Worm (Caenorhabditis elegans): Measurements from ENCODE around the gene W06G6.17.

The W06G6.17 gene

DNA sequence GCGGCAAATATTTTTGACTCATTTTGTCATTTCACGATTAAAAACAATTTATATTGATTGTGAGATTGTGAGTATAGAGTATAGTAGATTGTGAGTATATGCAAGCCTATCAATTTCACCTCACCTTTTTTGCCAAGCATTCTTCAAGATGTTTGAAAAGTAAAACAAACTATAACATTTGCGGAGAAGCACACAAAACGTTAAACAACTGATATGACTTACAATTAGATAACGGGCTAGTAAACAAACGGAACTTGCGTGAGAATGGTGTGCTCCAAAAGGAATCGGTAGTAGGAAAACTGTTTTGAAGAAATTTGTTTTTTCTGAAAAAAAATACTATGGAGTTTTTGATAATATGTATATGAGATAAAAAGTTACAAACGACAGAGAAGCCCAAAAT is 35.0 kb downstream of the W06G6.17 start (continued):
- TF ChIP-seq ceh-82 (tag; optimal IDR thresholded peaks at IDR 0.05) (no peak), dve-1 (tag; optimal IDR thresholded peaks at IDR 0.05; ENCODE audit: insufficient read depth) (peak; percentile 28), T26A8.4 (GFP tag; IDR thresholded peaks at IDR 0.05) (no peak), jun-1 (tag; optimal IDR thresholded peaks at IDR 0.05) (no peak), tra-1 (GFP tag; IDR thresholded peaks at IDR 0.05) (no peak), nhr-42 (GFP tag; IDR thresholded peaks at IDR 0.05) (no peak), dmd-6 (GFP tag; IDR thresholded peaks at IDR 0.05) (no peak; the same call in 1 of the 2 replicates), nhr-28 (tag; optimal IDR thresholded peaks at IDR 0.05) (peak; percentile 82), lin-1 (GFP tag; IDR thresholded peaks at IDR 0.05) (no peak), zip-11 (GFP tag; IDR thresholded peaks at IDR 0.05) (no peak), pqm-1 (tag; optimal IDR thresholded peaks at IDR 0.05) (peak; percentile 82), spr-3 (GFP tag; optimal IDR thresholded peaks at IDR 0.05) (no peak), hlh-11 (tag; optimal IDR thresholded peaks at IDR 0.05) (peak; percentile 21), Y105C5A.15 (GFP tag; IDR thresholded peaks at IDR 0.05) (no peak)

DNA sequence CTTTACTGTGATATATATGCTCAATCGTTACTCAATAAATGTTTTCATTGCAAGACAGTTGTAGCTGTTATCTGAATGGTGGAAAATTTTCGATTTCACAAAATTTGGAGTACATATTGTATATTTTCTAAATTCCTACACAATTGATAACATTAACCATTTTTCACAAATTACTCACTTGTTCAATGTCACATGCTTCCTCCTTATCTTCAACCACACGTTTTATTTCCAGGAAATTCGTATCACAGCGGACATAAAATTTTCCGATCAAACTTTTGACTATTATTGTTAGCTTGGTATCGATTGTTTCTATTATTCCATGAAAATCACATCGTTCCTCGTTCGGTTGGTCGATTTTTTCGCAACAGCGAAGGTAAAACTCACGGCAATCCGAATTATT is 36.6 kb downstream of the W06G6.17 start:
- TF ChIP-seq dve-1 (tag; optimal IDR thresholded peaks at IDR 0.05; ENCODE audit: insufficient read depth) (peak; percentile 8), nhr-76 (tag; optimal IDR thresholded peaks at IDR 0.05) (no peak), nhr-77 (tag; optimal IDR thresholded peaks at IDR 0.05) (no peak), nhr-28 (tag; optimal IDR thresholded peaks at IDR 0.05) (peak; percentile 65), daf-16 (GFP tag; optimal IDR thresholded peaks at IDR 0.05) (no peak), daf-16 (tag; optimal IDR thresholded peaks at IDR 0.05) (peak; percentile 12)

DNA sequence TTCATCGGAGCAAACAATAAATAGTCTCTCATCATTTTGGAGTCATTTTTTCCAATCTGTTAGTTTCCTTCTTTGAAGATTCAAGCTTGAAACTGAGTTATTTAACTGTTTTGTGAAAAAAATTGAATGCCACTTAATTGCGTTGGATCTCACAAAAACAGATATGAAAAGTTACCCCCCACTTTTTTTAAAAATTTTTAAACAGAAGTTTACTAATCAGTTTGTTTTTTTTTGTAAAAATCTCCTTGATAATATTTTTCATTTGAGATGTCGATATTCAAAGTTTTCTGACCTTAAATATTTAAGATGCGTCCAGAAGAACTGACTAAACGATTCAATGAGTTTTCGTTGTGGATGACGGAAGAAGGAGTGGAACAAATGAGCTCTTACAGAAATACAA is 38.7 kb downstream of the W06G6.17 start, which contains the start of gene Y32B12C.1:
Gene Y32B12C.1, plus strand, starts transcription at position 301 of the 400 bp plus-strand sequence.
- TF ChIP-seq php-3 (GFP tag; IDR thresholded peaks at IDR 0.05) (no peak), daf-16 (GFP tag; optimal IDR thresholded peaks at IDR 0.05) (no peak), daf-16 (tag; optimal IDR thresholded peaks at IDR 0.05) (peak; percentile 4), lin-13 (GFP tag; optimal IDR thresholded peaks at IDR 0.05) (no peak)

DNA sequence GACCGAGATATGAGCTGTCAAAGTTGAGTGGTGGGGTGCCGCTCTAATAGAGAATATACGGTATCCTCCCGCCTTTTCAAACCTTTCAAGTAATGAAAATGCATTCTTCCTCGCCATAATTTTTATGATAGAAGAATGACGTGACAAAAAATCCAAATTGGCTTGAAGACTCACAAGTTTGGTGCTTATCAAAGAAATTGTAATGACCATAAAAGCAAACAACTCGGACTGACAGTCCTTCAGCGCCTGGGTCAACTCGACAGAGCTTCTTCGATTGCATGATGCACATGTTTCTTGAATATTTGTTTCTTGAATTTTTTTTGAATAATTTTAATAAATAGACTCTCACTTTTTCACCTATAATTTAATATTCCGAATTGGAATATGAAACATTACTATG is 39.6 kb downstream of the W06G6.17 start:
- TF ChIP-seq T26A8.4 (GFP tag; IDR thresholded peaks at IDR 0.05): no peak
- TF ChIP-seq dpl-1 (GFP tag; optimal IDR thresholded peaks at IDR 0.05): no peak
- no peak for TF ChIP-seq mdl-1 (tag; optimal IDR thresholded peaks at IDR 0.05)
- peak; percentile 67 for TF ChIP-seq php-3 (GFP tag; IDR thresholded peaks at IDR 0.05)
- no peak for TF ChIP-seq unc-39 (tag; optimal IDR thresholded peaks at IDR 0.05)
- no peak for TF ChIP-seq rbr-2 (tag; optimal IDR thresholded peaks at IDR 0.05)
- no peak for TF ChIP-seq Y5F2A.4 (GFP tag; optimal IDR thresholded peaks at IDR 0.05)
- no peak for TF ChIP-seq ces-1 (GFP tag; optimal IDR thresholded peaks at IDR 0.05)
- no peak for TF ChIP-seq spr-3 (GFP tag; optimal IDR thresholded peaks at IDR 0.05)
- no peak for TF ChIP-seq egl-27 (tag; optimal IDR thresholded peaks at IDR 0.05)
- peak; percentile 66 for TF ChIP-seq dmd-6 (GFP tag; IDR thresholded peaks at IDR 0.05)
- TF ChIP-seq zfp-2 (tag; optimal IDR thresholded peaks at IDR 0.05): no peak
- no peak for TF ChIP-seq lin-13 (GFP tag; optimal IDR thresholded peaks at IDR 0.05)
- no peak for TF ChIP-seq ceh-20 (GFP tag; IDR thresholded peaks at IDR 0.05)
- TF ChIP-seq Y105C5A.15 (GFP tag; IDR thresholded peaks at IDR 0.05): no peak
- TF ChIP-seq ztf-7 (tag; optimal IDR thresholded peaks at IDR 0.05): no peak
- TF ChIP-seq unc-62 (GFP tag; optimal IDR thresholded peaks at IDR 0.05 in 1 of 2): no peak
- TF ChIP-seq unc-62 (tag; optimal IDR thresholded peaks at IDR 0.05): no peak
- no peak for TF ChIP-seq hmg-1.1 (GFP tag; IDR thresholded peaks at IDR 0.05)
- no peak for TF ChIP-seq saeg-2 (GFP tag; IDR thresholded peaks at IDR 0.05)
- no peak for TF ChIP-seq ctbp-1 (GFP tag; IDR thresholded peaks at IDR 0.05)
- no peak for TF ChIP-seq tra-1 (GFP tag; IDR thresholded peaks at IDR 0.05)
- TF ChIP-seq lir-3 (tag; optimal IDR thresholded peaks at IDR 0.05): no peak
- TF ChIP-seq ZK546.5 (tag; optimal IDR thresholded peaks at IDR 0.05): no peak
- TF ChIP-seq nhr-11 (tag; optimal IDR thresholded peaks at IDR 0.05): no peak
- no peak for TF ChIP-seq zag-1 (tag; optimal IDR thresholded peaks at IDR 0.05)
- TF ChIP-seq zip-11 (GFP tag; IDR thresholded peaks at IDR 0.05): no peak
- no peak for TF ChIP-seq lin-38 (GFP tag; IDR thresholded peaks at IDR 0.05)
- no peak for TF ChIP-seq mep-1 (tag; optimal IDR thresholded peaks at IDR 0.05)
- TF ChIP-seq daf-12 (tag; optimal IDR thresholded peaks at IDR 0.05): no peak
- peak; percentile 33 for TF ChIP-seq dve-1 (tag; optimal IDR thresholded peaks at IDR 0.05; ENCODE audit: insufficient read depth)
- no peak for TF ChIP-seq Y75B8A.6 (GFP tag; IDR thresholded peaks at IDR 0.05)
- no peak for TF ChIP-seq nhr-102 (tag; optimal IDR thresholded peaks at IDR 0.05)
- no peak for TF ChIP-seq nhr-237 (tag; optimal IDR thresholded peaks at IDR 0.05)
- peak; percentile 51 for TF ChIP-seq pqm-1 (tag; optimal IDR thresholded peaks at IDR 0.05)
- TF ChIP-seq duxl-1 (tag; optimal IDR thresholded peaks at IDR 0.05; ENCODE audit: poor library complexity): no peak

Data from whole organism, L4 larva.